Fruit fly (Drosophila melanogaster): Measurements from ENCODE around the gene Mob2.

The Mob2 gene

dm6 chr3L:11485956-11486609 lies 76.0 kb downstream of the Mob2 start (continued):
- TF ChIP-seq CG32772 (GFP tag; IDR thresholded peaks at IDR 0.05) (no peak), oc (tag; optimal IDR thresholded peaks at IDR 0.05) (no peak), CG12236 (GFP tag; optimal IDR thresholded peaks at IDR 0.05) (no peak), tna (GFP tag; IDR thresholded peaks at IDR 0.05; ENCODE audit: partially characterized antibody) (no peak), CG17568 (GFP tag; optimal IDR thresholded peaks at IDR 0.05) (no peak), Hsf (GFP tag; optimal IDR thresholded peaks at IDR 0.05) (no peak), HmgZ (tag; optimal IDR thresholded peaks at IDR 0.05) (no peak), CG1603 (tag; optimal IDR thresholded peaks at IDR 0.05) (no peak), CG6254 (GFP tag; optimal IDR thresholded peaks at IDR 0.05) (no peak), Deaf1 (tag; optimal IDR thresholded peaks at IDR 0.05) (no peak), dmrt11E (tag; optimal IDR thresholded peaks at IDR 0.05) (peak; percentile 26), CG10366 (GFP tag; IDR thresholded peaks at IDR 0.05) (no peak), CG7357 (GFP tag; IDR thresholded peaks at IDR 0.05) (no peak), CrebB (tag; optimal IDR thresholded peaks at IDR 0.05) (no peak), usp (GFP tag; optimal IDR thresholded peaks at IDR 0.05) (no peak), Hmr (GFP tag; optimal IDR thresholded peaks at IDR 0.05) (no peak), pan (optimal IDR thresholded peaks at IDR 0.05) (no peak), pan (GFP tag; optimal IDR thresholded peaks at IDR 0.05 in 1 of 2, IDR thresholded peaks at IDR 0.05 in 1 of 2) (peak in 1 of 2 experiments; percentile 21), nmo (GFP tag; optimal IDR thresholded peaks at IDR 0.05) (no peak), tin (GFP tag; optimal IDR thresholded peaks at IDR 0.05) (no peak), dysf (GFP tag; IDR thresholded peaks at IDR 0.05) (no peak), prd (optimal IDR thresholded peaks at IDR 0.05) (no peak), prd (GFP tag; IDR thresholded peaks at IDR 0.05) (peak; percentile 23; the same call in 1 of the 3 replicates), CG2120 (GFP tag; optimal IDR thresholded peaks at IDR 0.05) (no peak), ro (GFP tag; IDR thresholded peaks at IDR 0.05) (no peak), CG16779 (GFP tag; IDR thresholded peaks at IDR 0.05) (no peak), H2.0 (GFP tag; IDR thresholded peaks at IDR 0.05) (no peak), klu (GFP tag; IDR thresholded peaks at IDR 0.05) (no peak), CG4707 (GFP tag; optimal IDR thresholded peaks at IDR 0.05) (no peak), CG33213 (GFP tag; optimal IDR thresholded peaks at IDR 0.05) (no peak), CG9817 (tag; optimal IDR thresholded peaks at IDR 0.05) (no peak), stc (GFP tag; IDR thresholded peaks at IDR 0.05) (no peak), danr (GFP tag; IDR thresholded peaks at IDR 0.05) (no peak), NC2α (GFP tag; optimal IDR thresholded peaks at IDR 0.05) (no peak), CG7745 (tag; optimal IDR thresholded peaks at IDR 0.05) (no peak), lola (GFP tag; optimal IDR thresholded peaks at IDR 0.05) (peak in 1 of 3 experiments; percentile 38), phol (tag; optimal IDR thresholded peaks at IDR 0.05) (peak; percentile 35), CG14710 (tag; optimal IDR thresholded peaks at IDR 0.05) (peak; percentile 13), Rx (GFP tag; IDR thresholded peaks at IDR 0.05) (peak; percentile 10; the same call in 1 of the 2 replicates), CG10274 (GFP tag; optimal IDR thresholded peaks at IDR 0.05) (no peak), CG6689 (GFP tag; IDR thresholded peaks at IDR 0.05) (peak; percentile 37; the same call in 1 of the 2 replicates), Max (GFP tag; optimal IDR thresholded peaks at IDR 0.05) (peak; percentile 5), psq (GFP tag; optimal IDR thresholded peaks at IDR 0.05) (no peak), gfzf (GFP tag; optimal IDR thresholded peaks at IDR 0.05) (no peak), sr (GFP tag; IDR thresholded peaks at IDR 0.05) (no peak), Vsx1 (GFP tag; optimal IDR thresholded peaks at IDR 0.05) (no peak), croc (GFP tag; conservative IDR thresholded peaks at IDR 0.05) (no peak), CG6175 (GFP tag; IDR thresholded peaks at IDR 0.05) (no peak), shn (GFP tag; optimal IDR thresholded peaks at IDR 0.05) (no peak), CG34422 (GFP tag; IDR thresholded peaks at IDR 0.05) (no peak), Lim3 (GFP tag; IDR thresholded peaks at IDR 0.05) (no peak)

All from whole organism, embryonic.